Worm (Caenorhabditis elegans) whole organism, L1 larva: ENCODE data around the gene C07H6.2.

Source experiments
- ama-1 ChIP-seq: fragments of 150-350 bp; optimal IDR thresholded peaks from 2 replicates; lab custom pipeline; 2014
- efl-3 ChIP-seq: fragments of 200-800 bp; sonication (Bioruptor generic); optimal IDR thresholded peaks from 2 replicates; lab custom pipeline; 2018; ENCODE audit warnings: mild to moderate bottlenecking, missing genetic modification characterization, missing compliant biosample characterization
- fkh-4 ChIP-seq: sonication (generic microtip); optimal IDR thresholded peaks from 2 replicates; lab custom pipeline; 2016; ENCODE audit warnings: missing compliant biosample characterization, missing genetic modification characterization, borderline replicate concordance
- hpl-2 ChIP-seq: fragments of 150-350 bp; optimal IDR thresholded peaks from 2 replicates; lab custom pipeline; 2014; ENCODE audit warnings: missing biosample characterization, missing genetic modification reagents, missing genetic modification characterization
- irx-1 ChIP-seq: sonication (generic microtip); optimal IDR thresholded peaks from 2 replicates; lab custom pipeline; 2016; ENCODE audit warnings: missing genetic modification characterization, missing compliant biosample characterization
- nhr-12 ChIP-seq: sonication (generic microtip); optimal IDR thresholded peaks from 2 replicates; lab custom pipeline; 2017; ENCODE audit warnings: missing biosample characterization, missing genetic modification characterization
- nhr-19 ChIP-seq: fragments of 200-800 bp; sonication (Bioruptor generic); conservative IDR thresholded peaks from 2 replicates; pipeline ENCODE4 v1.3.6; 2022; ENCODE audit warnings: missing genetic modification characterization, missing compliant biosample characterization
- nhr-237 ChIP-seq: fragments of 150-350 bp; optimal IDR thresholded peaks from 2 replicates; lab custom pipeline; 2014; ENCODE audit warnings: missing biosample characterization, missing genetic modification characterization
- nhr-28 ChIP-seq: fragments of 150-350 bp; optimal IDR thresholded peaks from 2 replicates; lab custom pipeline; 2014; ENCODE audit warnings: missing biosample characterization, missing genetic modification characterization
- nhr-77 ChIP-seq: fragments of 150-350 bp; optimal IDR thresholded peaks from 2 replicates; lab custom pipeline; 2014; ENCODE audit warnings: missing biosample characterization, missing genetic modification characterization
- skn-1 ChIP-seq: fragments of 150-350 bp; optimal IDR thresholded peaks from 2 replicates; lab custom pipeline; 2014; ENCODE audit warnings: missing biosample characterization, missing genetic modification characterization
- unc-62 ChIP-seq: fragments of 150-350 bp; optimal IDR thresholded peaks from 2 replicates; lab custom pipeline; 2014; ENCODE audit warnings: missing biosample characterization, missing genetic modification reagents, missing genetic modification characterization
- zag-1 ChIP-seq: fragments of 150-350 bp; optimal IDR thresholded peaks from 2 replicates; lab custom pipeline; 2014; ENCODE audit warnings: missing biosample characterization, missing genetic modification characterization
- ztf-4 ChIP-seq: fragments of 150-350 bp; optimal IDR thresholded peaks from 2 replicates; lab custom pipeline; 2014; ENCODE audit warnings: missing biosample characterization, missing genetic modification characterization

- TF ChIP-seq skn-1 (tag; lab: Kevin White, UChicago) (no peak), ama-1 (no peak), efl-3 (GFP tag; lab: Kevin White, UChicago) (no peak), hpl-2 (no peak), irx-1 (tag; lab: Kevin White, UChicago) (no peak), nhr-77 (tag; lab: Kevin White, UChicago) (no peak), ztf-4 (tag; lab: Kevin White, UChicago) (no peak), nhr-12 (tag; lab: Kevin White, UChicago) (no peak), fkh-4 (tag; lab: Kevin White, UChicago) (no peak), nhr-28 (no peak), nhr-237 (tag; lab: Kevin White, UChicago) (no peak), nhr-19 (GFP tag; lab: Robert Waterston, UW) (no peak), unc-62 (no peak), zag-1 (no peak)
Measured at ce11 chrIII:7495616-7496146, 25.1 kb upstream of the C07H6.2 start.
